Fruit fly (Drosophila melanogaster) whole organism, embryonic: ENCODE data around the gene CG7335.

Experiments used
- CG16779 ChIP-seq: fragments of 200-800 bp; sonication (Bioruptor generic); IDR thresholded peaks from 2 replicates; pipeline ENCODE4 v1.3.6; 2022; ENCODE audit warnings: missing biosample characterization, missing genetic modification characterization
- CG17612 ChIP-seq: fragments of 200-800 bp; sonication (Bioruptor generic); IDR thresholded peaks from 2 replicates; pipeline ENCODE4 v1.3.6; 2022; ENCODE audit warnings: missing biosample characterization, missing genetic modification characterization
- CG8089 ChIP-seq: fragments of 200-800 bp; sonication (Bioruptor generic); optimal IDR thresholded peaks from 3 replicates; lab custom pipeline; 2016; ENCODE audit warnings: missing biosample characterization, missing genetic modification characterization
- HmgD ChIP-seq: fragments of 200-800 bp; sonication (Bioruptor generic); optimal IDR thresholded peaks from 3 replicates; lab custom pipeline; 2016; ENCODE audit warnings: missing biosample characterization, missing genetic modification characterization
- Lpt ChIP-seq: fragments of >200 bp; optimal IDR thresholded peaks from 2 replicates; lab custom pipeline; 2018; ENCODE audit warnings: missing biosample characterization, missing genetic modification characterization
- Sin3A ChIP-seq: fragments of >200 bp; optimal IDR thresholded peaks from 2 replicates; lab custom pipeline; 2018
- lov ChIP-seq, 2 experiments: fragments of 200-800 bp in 1 of 2; fragments of >200 bp in 1 of 2; sonication (Bioruptor generic) in 1 of 2; IDR thresholded peaks in 1 of 2; optimal IDR thresholded peaks in 1 of 2; 2 replicates in 1 of 2; 3 replicates in 1 of 2; pipeline versions ENCODE4 v1.3.6 to Lab custom; 2017 to 2022; ENCODE audit warnings: missing biosample characterization in 1 of 2, missing genetic modification characterization in 1 of 2
- sqz ChIP-seq: fragments of 200-800 bp; sonication (Bioruptor generic); optimal IDR thresholded peaks from 3 replicates; lab custom pipeline; 2018; ENCODE audit warnings: missing biosample characterization, mild to moderate bottlenecking, missing genetic modification characterization

DNA sequence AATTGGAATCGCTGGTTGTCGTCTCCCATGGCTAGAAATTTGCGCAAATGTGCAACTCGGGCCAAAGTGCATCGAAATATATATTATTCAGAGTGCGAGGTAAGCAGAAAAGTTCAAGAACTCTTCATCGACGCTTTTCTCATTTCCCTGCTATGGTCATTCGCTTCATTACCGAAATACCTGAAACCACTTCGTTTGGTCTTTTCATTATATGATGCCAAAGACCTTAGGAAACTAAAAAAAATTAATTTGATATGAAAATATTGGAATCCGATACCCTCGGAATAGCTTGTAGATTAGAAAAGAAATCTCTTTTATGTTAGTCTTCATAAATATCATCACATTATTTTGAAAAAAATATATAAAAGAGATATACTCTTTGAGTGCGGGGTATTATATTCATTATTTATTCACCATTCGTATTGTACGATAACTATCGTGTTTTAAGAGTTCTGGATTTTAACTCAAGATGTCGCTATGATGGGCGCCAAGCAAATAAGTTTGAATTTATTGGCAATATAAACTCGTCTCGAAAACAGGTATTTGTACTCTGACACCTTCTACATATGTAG, 20.2 kb downstream of the CG7335 start, which contains the start of gene CG14187:
- TF ChIP-seq CG16779 (GFP tag; lab: Robert Waterston, UW): no peak
- TF ChIP-seq Lpt (GFP tag; lab: Kevin White, UChicago): no peak
- no peak for TF ChIP-seq HmgD
- TF ChIP-seq CG17612: no peak
- TF ChIP-seq lov (optimal IDR thresholded peaks at IDR 0.05; lab: Kevin White, UChicago): no peak
- TF ChIP-seq lov (GFP tag; IDR thresholded peaks at IDR 0.05; lab: Robert Waterston, UW): no peak
- TF ChIP-seq sqz: no peak
- TF ChIP-seq CG8089 (GFP tag; lab: Kevin White, UChicago): no peak
- no peak for TF ChIP-seq Sin3A (lab: Kevin White, UChicago)
